Worm (Caenorhabditis elegans): Measurements from ENCODE around the gene clec-129.

The clec-129 gene

ce11 chrII:3579767-3580166 is 8.5 kb downstream of the clec-129 start, which contains the start of gene clec-134:
clec-134 (plus strand) TSS chrII:3580067.
- TF ChIP-seq lin-15B (tag; optimal IDR thresholded peaks at IDR 0.05) (no peak), ceh-82 (tag; optimal IDR thresholded peaks at IDR 0.05) (no peak)

ce11 chrII:3581752-3582151 is 10.5 kb downstream of the clec-129 start, which contains the start of gene srh-59:
srh-59 (plus strand) TSS chrII:3582052.
- TF ChIP-seq lin-15B (tag; optimal IDR thresholded peaks at IDR 0.05) = no peak
- TF ChIP-seq fkh-2 (tag; optimal IDR thresholded peaks at IDR 0.05) = no peak
- no peak for TF ChIP-seq nhr-76 (tag; optimal IDR thresholded peaks at IDR 0.05)

- TF ChIP-seq nhr-23 (tag; optimal IDR thresholded peaks at IDR 0.05) = no peak
- no peak for TF ChIP-seq ceh-9 (tag; optimal IDR thresholded peaks at IDR 0.05)
- no peak for TF ChIP-seq unc-62 (GFP tag; optimal IDR thresholded peaks at IDR 0.05)
- TF ChIP-seq ceh-16 (tag; optimal IDR thresholded peaks at IDR 0.05) = no peak
- TF ChIP-seq sea-2 (GFP tag; optimal IDR thresholded peaks at IDR 0.05) = no peak
- no peak for TF ChIP-seq hmg-11 (tag; optimal IDR thresholded peaks at IDR 0.05)
- no peak for TF ChIP-seq elt-1 (tag; optimal IDR thresholded peaks at IDR 0.05)
- TF ChIP-seq ZK546.5 (tag; optimal IDR thresholded peaks at IDR 0.05) = no peak
- no peak for TF ChIP-seq tbx-2 (tag; optimal IDR thresholded peaks at IDR 0.05)
- TF ChIP-seq snpc-4 (tag; optimal IDR thresholded peaks at IDR 0.05) = no peak
- TF ChIP-seq lin-15B (tag; optimal IDR thresholded peaks at IDR 0.05) = no peak
- no peak for TF ChIP-seq nhr-12 (tag; optimal IDR thresholded peaks at IDR 0.05)
- TF ChIP-seq nhr-43 (tag; optimal IDR thresholded peaks at IDR 0.05; ENCODE audit: poor library complexity, severe bottlenecking) = no peak
Observed at ce11 chrII:3583402-3583801, 12.1 kb downstream of the clec-129 start, which contains the start of gene srh-60. srh-60 (plus strand) TSS chrII:3583702.

ce11 chrII:3595339-3595738 is 24.1 kb downstream of the clec-129 start, which contains the start of gene Y49F6A.12:
Y49F6A.12 (plus strand) TSS chrII:3595639.
- TF ChIP-seq mml-1 (tag; optimal IDR thresholded peaks at IDR 0.05) (no peak), zag-1 (tag; optimal IDR thresholded peaks at IDR 0.05) (no peak), daf-12 (tag; optimal IDR thresholded peaks at IDR 0.05) (no peak), ztf-11 (tag; optimal IDR thresholded peaks at IDR 0.05) (no peak), ceh-9 (tag; optimal IDR thresholded peaks at IDR 0.05) (no peak), egl-5 (tag; optimal IDR thresholded peaks at IDR 0.05) (no peak), nhr-28 (tag; optimal IDR thresholded peaks at IDR 0.05) (no peak), egl-27 (tag; optimal IDR thresholded peaks at IDR 0.05) (no peak), fos-1 (tag; optimal IDR thresholded peaks at IDR 0.05) (no peak), nfya-1 (tag; optimal IDR thresholded peaks at IDR 0.05; ENCODE audit: insufficient read depth) (no peak), lsy-12 (tag; optimal IDR thresholded peaks at IDR 0.05) (no peak), mdl-1 (tag; optimal IDR thresholded peaks at IDR 0.05) (no peak), ztf-4 (tag; optimal IDR thresholded peaks at IDR 0.05) (no peak), fkh-2 (tag; optimal IDR thresholded peaks at IDR 0.05) (no peak), nhr-23 (tag; optimal IDR thresholded peaks at IDR 0.05) (no peak), R02D3.7 (tag; optimal IDR thresholded peaks at IDR 0.05) (no peak), eor-1 (tag; optimal IDR thresholded peaks at IDR 0.05) (no peak)

ce11 chrII:3598721-3599120 is 27.4 kb downstream of the clec-129 start, which contains the start of gene Y49F6A.11:
Y49F6A.11 (minus strand) TSS chrII:3598821.
- TF ChIP-seq elt-3 (tag; optimal IDR thresholded peaks at IDR 0.05) (no peak), fos-1 (tag; optimal IDR thresholded peaks at IDR 0.05) (no peak), tbx-2 (tag; optimal IDR thresholded peaks at IDR 0.05) (no peak), jun-1 (tag; optimal IDR thresholded peaks at IDR 0.05) (no peak), ama-1 (optimal IDR thresholded peaks at IDR 0.05) (no peak), nhr-25 (tag; optimal IDR thresholded peaks at IDR 0.05) (no peak), mdl-1 (tag; optimal IDR thresholded peaks at IDR 0.05) (no peak)

- TF ChIP-seq nhr-11 (tag; optimal IDR thresholded peaks at IDR 0.05) (no peak), ceh-9 (tag; optimal IDR thresholded peaks at IDR 0.05) (no peak), aly-2 (tag; optimal IDR thresholded peaks at IDR 0.05) (no peak), nhr-77 (tag; optimal IDR thresholded peaks at IDR 0.05) (no peak), nhr-12 (tag; optimal IDR thresholded peaks at IDR 0.05) (no peak), pqm-1 (tag; optimal IDR thresholded peaks at IDR 0.05) (no peak), nhr-23 (tag; optimal IDR thresholded peaks at IDR 0.05) (no peak), nhr-237 (tag; optimal IDR thresholded peaks at IDR 0.05) (no peak), ama-1 (optimal IDR thresholded peaks at IDR 0.05) (no peak), daf-12 (tag; optimal IDR thresholded peaks at IDR 0.05) (no peak), tbx-2 (tag; optimal IDR thresholded peaks at IDR 0.05) (no peak), ztf-11 (tag; optimal IDR thresholded peaks at IDR 0.05) (no peak), ceh-82 (tag; optimal IDR thresholded peaks at IDR 0.05) (no peak), nhr-28 (tag; optimal IDR thresholded peaks at IDR 0.05) (no peak), mml-1 (tag; optimal IDR thresholded peaks at IDR 0.05) (no peak), eor-1 (tag; optimal IDR thresholded peaks at IDR 0.05) (no peak), fkh-10 (GFP tag; optimal IDR thresholded peaks at IDR 0.05) (no peak), nhr-25 (tag; optimal IDR thresholded peaks at IDR 0.05) (no peak), nhr-76 (tag; optimal IDR thresholded peaks at IDR 0.05) (no peak)
Observed at ce11 chrII:3604578-3604977, 33.3 kb downstream of the clec-129 start.
